Worm (Caenorhabditis elegans) whole organism, L4/young adult: Measurements from ENCODE around the gene fbxa-32.

Experiments
- W03F9.2 ChIP-seq: fragments of 150-350 bp; optimal IDR thresholded peaks from 2 replicates; lab custom pipeline; 2014; ENCODE audit warnings: missing biosample characterization, missing genetic modification characterization
- him-1 ChIP-seq: sonication (generic microtip); optimal IDR thresholded peaks from 2 replicates; lab custom pipeline; 2016; ENCODE audit warnings: missing genotype, missing genetic modification reagents, missing genetic modification characterization, missing compliant biosample characterization

DNA sequence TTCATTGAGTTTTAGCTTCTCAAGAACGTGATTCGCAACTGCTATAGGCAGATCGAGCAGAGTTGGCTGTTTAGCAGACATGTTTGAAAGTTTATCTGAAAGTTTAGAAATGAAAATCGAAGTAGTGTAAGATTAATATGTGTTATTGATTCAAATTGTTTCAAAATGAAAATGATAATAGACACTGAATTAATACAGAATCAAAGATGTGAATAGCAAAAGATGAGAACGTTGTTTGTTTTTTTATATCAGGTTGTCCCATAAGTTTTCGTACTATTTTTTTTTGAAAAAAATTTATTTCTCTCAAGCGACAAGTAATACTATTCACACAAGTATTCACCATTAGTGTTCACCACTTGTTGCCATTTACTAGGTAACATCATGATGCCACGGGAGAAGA, 24.1 kb upstream of the fbxa-32 start, which contains the start of gene fbxa-36:
- no peak for TF ChIP-seq W03F9.2
- TF ChIP-seq him-1 (tag; lab: Kevin White, UChicago) = no peak
